Worm (Caenorhabditis elegans) whole organism, young adult: ENCODE data around the gene cpg-23.

Experiments used
- Y56A3A.18 ChIP-seq: fragments of 200-800 bp; sonication (Bioruptor generic); IDR thresholded peaks from 2 replicates; pipeline ENCODE4 v1.3.6; 2022; ENCODE audit warnings: missing genetic modification reagents, missing genetic modification characterization, missing compliant biosample characterization
- Y79H2A.3 ChIP-seq: fragments of 200-800 bp; sonication (Bioruptor generic); conservative IDR thresholded peaks from 2 replicates; pipeline ENCODE4 v1.3.6; 2022; ENCODE audit warnings: missing genetic modification reagents, missing genetic modification characterization, missing compliant biosample characterization
- Y95B8A.8 ChIP-seq: fragments of 200-800 bp; sonication (Bioruptor generic); IDR thresholded peaks from 2 replicates; pipeline ENCODE4 v1.3.6; 2022; ENCODE audit warnings: missing genetic modification reagents, missing genetic modification characterization, missing compliant biosample characterization
- attf-5 ChIP-seq: fragments of 200-800 bp; sonication (Bioruptor generic); optimal IDR thresholded peaks from 2 replicates; lab custom pipeline; 2018; ENCODE audit warnings: mild to moderate bottlenecking, missing genetic modification characterization, missing compliant biosample characterization
- cebp-1 ChIP-seq, 2 experiments: fragments of 200-800 bp in 1 of 2; sonication (Bioruptor generic) in 1 of 2; sonication (generic microtip) in 1 of 2; IDR thresholded peaks in 1 of 2; optimal IDR thresholded peaks in 1 of 2; 2 replicates each; pipeline versions ENCODE4 v1.3.6 to Lab custom; 2017 to 2022; ENCODE audit warnings: missing compliant biosample characterization in 2 of 2, missing genetic modification characterization in 2 of 2, mild to moderate bottlenecking in 1 of 2, missing genetic modification reagents in 1 of 2, moderate library complexity in 1 of 2
- cebp-2 ChIP-seq: fragments of 200-800 bp; sonication (Bioruptor generic); IDR thresholded peaks from 2 replicates; pipeline ENCODE4 v1.3.6; 2022; ENCODE audit warnings: missing genetic modification characterization, missing compliant biosample characterization
- die-1 ChIP-seq: sonication (generic microtip); optimal IDR thresholded peaks from 2 replicates; lab custom pipeline; 2016; ENCODE audit warnings: missing genotype, mild to moderate bottlenecking, missing genetic modification characterization, missing compliant biosample characterization
- dox-1 ChIP-seq: fragments of 200-800 bp; sonication (Bioruptor generic); IDR thresholded peaks from 2 replicates; pipeline ENCODE4 v1.3.6; 2022; ENCODE audit warnings: missing genetic modification reagents, missing genetic modification characterization, missing compliant biosample characterization
- nfya-1 ChIP-seq: sonication (generic microtip); optimal IDR thresholded peaks from 2 replicates; lab custom pipeline; 2017; ENCODE audit warnings: antibody characterized with exemption, missing compliant biosample characterization, missing genetic modification characterization, borderline replicate concordance; ENCODE audit not compliant: insufficient read depth
- snpc-1.1 ChIP-seq: sonication (generic microtip); optimal IDR thresholded peaks from 2 replicates; lab custom pipeline; 2017; ENCODE audit warnings: missing genetic modification characterization, mild to moderate bottlenecking, missing compliant biosample characterization, antibody characterized with exemption, moderate library complexity, missing genotype, missing genetic modification reagents; ENCODE audit not compliant: insufficient read depth
- snpc-4 ChIP-seq, 5 experiments: fragments of 150-350 bp in 1 of 5; sonication (generic microtip) in 4 of 5; optimal IDR thresholded peaks; 2 replicates each; lab custom pipeline; 2014 to 2018; ENCODE audit warnings: missing genetic modification characterization in 5 of 5, missing biosample characterization in 3 of 5, antibody characterized with exemption in 2 of 5, mild to moderate bottlenecking in 2 of 5, missing compliant biosample characterization in 2 of 5, missing genotype in 2 of 5, moderate library complexity in 2 of 5, missing genetic modification reagents in 1 of 5
- unc-130 ChIP-seq: sonication (generic microtip); optimal IDR thresholded peaks from 2 replicates; lab custom pipeline; 2016; ENCODE audit warnings: missing genetic modification reagents, missing genetic modification characterization, missing compliant biosample characterization
- unc-62 ChIP-seq: fragments of 150-350 bp; optimal IDR thresholded peaks from 2 replicates; lab custom pipeline; 2014; ENCODE audit warnings: missing biosample characterization, missing genetic modification reagents, missing genetic modification characterization

ce11 chrV:19136206-19136605 is 4.4 kb upstream of the cpg-23 start, which contains the start of gene Y39B6A.9:
- no peak for TF ChIP-seq attf-5 (GFP tag; lab: Kevin White, UChicago)
- no peak for TF ChIP-seq snpc-4 (GFP tag; optimal IDR thresholded peaks at IDR 0.05; lab: Kevin White, UChicago)
- no peak for TF ChIP-seq snpc-4 (tag; optimal IDR thresholded peaks at IDR 0.05; lab: Kevin White, UChicago)
- no peak for TF ChIP-seq Y56A3A.18 (GFP tag; lab: Robert Waterston, UW)
- TF ChIP-seq nfya-1 = no peak
- no peak for TF ChIP-seq unc-130 (GFP tag; lab: Kevin White, UChicago)
- no peak for TF ChIP-seq cebp-2 (GFP tag; lab: Robert Waterston, UW)
- no peak for TF ChIP-seq unc-62 (GFP tag; lab: Kevin White, UChicago)
- TF ChIP-seq Y95B8A.8 = no peak
- no peak for TF ChIP-seq cebp-1 (GFP tag; IDR thresholded peaks at IDR 0.05; lab: Robert Waterston, UW)
- TF ChIP-seq cebp-1 (tag; optimal IDR thresholded peaks at IDR 0.05; lab: Kevin White, UChicago) = no peak
- no peak for TF ChIP-seq dox-1 (GFP tag; lab: Robert Waterston, UW)
- no peak for TF ChIP-seq Y79H2A.3 (GFP tag; lab: Robert Waterston, UW)
- no peak for TF ChIP-seq snpc-1.1
- no peak for TF ChIP-seq die-1 (tag; lab: Kevin White, UChicago)
